Worm (Caenorhabditis elegans) whole organism, L1 larva: ENCODE measurements around the gene F42A10.6.

Source experiments
- F16B12.6 ChIP-seq: fragments of 150-350 bp; optimal IDR thresholded peaks from 2 replicates; lab custom pipeline; 2014; ENCODE audit warnings: missing biosample characterization, missing genetic modification characterization
- blmp-1 ChIP-seq: fragments of 150-350 bp; optimal IDR thresholded peaks from 2 replicates; lab custom pipeline; 2014; ENCODE audit warnings: missing biosample characterization, missing genetic modification characterization
- ceh-63 ChIP-seq: fragments of 200-800 bp; sonication (Bioruptor generic); optimal IDR thresholded peaks from 2 replicates; lab custom pipeline; 2018; ENCODE audit warnings: mild to moderate bottlenecking, missing genetic modification characterization, missing compliant biosample characterization
- ceh-90 ChIP-seq: sonication (generic microtip); optimal IDR thresholded peaks from 2 replicates; lab custom pipeline; 2016; ENCODE audit warnings: missing genetic modification characterization, missing compliant biosample characterization
- dpl-1 ChIP-seq, 3 experiments: fragments of 150-350 bp in 2 of 3; sonication (generic microtip) in 1 of 3; optimal IDR thresholded peaks; 2 replicates each; lab custom pipeline; 2014 to 2017; ENCODE audit warnings: missing biosample characterization in 3 of 3, missing genetic modification characterization in 3 of 3, missing genetic modification reagents in 3 of 3
- efl-1 ChIP-seq, 4 experiments: fragments of 150-350 bp; optimal IDR thresholded peaks in 3 of 4; peaks in 1 of 4; 1 replicate in 1 of 4; 2 replicates in 3 of 4; lab custom pipeline; 2014; ENCODE audit warnings: missing biosample characterization in 2 of 4, missing genetic modification characterization in 2 of 4, missing genetic modification reagents in 2 of 4
- egl-27 ChIP-seq, 2 experiments: fragments of 150-350 bp in 1 of 2; sonication (generic microtip); optimal IDR thresholded peaks; 3 replicates each; lab custom pipeline; 2017 to 2018; ENCODE audit warnings: missing biosample characterization in 2 of 2, missing genetic modification characterization in 2 of 2, missing genetic modification reagents in 2 of 2
- elt-3 ChIP-seq, 6 experiments: fragments of 150-350 bp in 1 of 6; sonication (generic microtip); optimal IDR thresholded peaks; 2 replicates each; lab custom pipeline; 2017 to 2018; ENCODE audit warnings: missing biosample characterization in 6 of 6, missing genetic modification characterization in 6 of 6, inconsistent platforms in 1 of 6
- fkh-8 ChIP-seq: sonication (generic microtip); optimal IDR thresholded peaks from 2 replicates; lab custom pipeline; 2016; ENCODE audit warnings: mild to moderate bottlenecking, missing genetic modification characterization, missing compliant biosample characterization
- hlh-4 ChIP-seq: sonication (generic microtip); optimal IDR thresholded peaks from 2 replicates; lab custom pipeline; 2016; ENCODE audit warnings: mild to moderate bottlenecking, missing genetic modification characterization, missing compliant biosample characterization
- hpl-2 ChIP-seq: fragments of 150-350 bp; optimal IDR thresholded peaks from 2 replicates; lab custom pipeline; 2014; ENCODE audit warnings: missing biosample characterization, missing genetic modification reagents, missing genetic modification characterization
- lin-13 ChIP-seq: fragments of 150-350 bp; optimal IDR thresholded peaks from 2 replicates; lab custom pipeline; 2014; ENCODE audit warnings: missing biosample characterization, missing genetic modification reagents, missing genetic modification characterization
- lin-14 ChIP-seq: fragments of 200-800 bp; sonication (Bioruptor generic); optimal IDR thresholded peaks from 2 replicates; lab custom pipeline; 2018; ENCODE audit warnings: mild to moderate bottlenecking, missing genetic modification characterization, moderate library complexity, missing compliant biosample characterization
- lin-35 ChIP-seq, 2 experiments: fragments of 150-350 bp; optimal IDR thresholded peaks; 2 replicates each; lab custom pipeline; 2014; ENCODE audit warnings: missing biosample characterization in 2 of 2, missing genetic modification characterization in 2 of 2, missing genetic modification reagents in 2 of 2
- lsy-2 ChIP-seq, 2 experiments: fragments of 150-350 bp; optimal IDR thresholded peaks; 2 replicates each; lab custom pipeline; 2014; ENCODE audit warnings: missing biosample characterization in 2 of 2, missing genetic modification characterization in 2 of 2
- mdl-1 ChIP-seq, 2 experiments: fragments of 150-350 bp; optimal IDR thresholded peaks; 2 replicates each; lab custom pipeline; 2014 to 2017; ENCODE audit warnings: missing biosample characterization in 2 of 2, missing genetic modification characterization in 2 of 2, inconsistent platforms in 1 of 2
- mep-1 ChIP-seq: fragments of 150-350 bp; optimal IDR thresholded peaks from 2 replicates; lab custom pipeline; 2014; ENCODE audit warnings: missing biosample characterization, missing genetic modification characterization
- nhr-11 ChIP-seq: fragments of 150-350 bp; optimal IDR thresholded peaks from 2 replicates; lab custom pipeline; 2014; ENCODE audit warnings: missing biosample characterization, missing genetic modification characterization
- nhr-12 ChIP-seq: sonication (generic microtip); optimal IDR thresholded peaks from 2 replicates; lab custom pipeline; 2017; ENCODE audit warnings: missing biosample characterization, missing genetic modification characterization
- nhr-19 ChIP-seq: fragments of 200-800 bp; sonication (Bioruptor generic); conservative IDR thresholded peaks from 2 replicates; pipeline ENCODE4 v1.3.6; 2022; ENCODE audit warnings: missing genetic modification characterization, missing compliant biosample characterization
- nhr-20 ChIP-seq: sonication (generic microtip); optimal IDR thresholded peaks from 2 replicates; lab custom pipeline; 2016; ENCODE audit warnings: mild to moderate bottlenecking, missing genetic modification characterization, missing compliant biosample characterization
- nhr-76 ChIP-seq: sonication (generic microtip); optimal IDR thresholded peaks from 2 replicates; lab custom pipeline; 2017; ENCODE audit warnings: missing biosample characterization, missing genetic modification characterization
- nhr-85 ChIP-seq: sonication (generic microtip); peaks from one replicate; lab custom pipeline; 2016; ENCODE audit warnings: missing genetic modification characterization, inconsistent platforms, missing compliant biosample characterization
- nhr-90 ChIP-seq: sonication (generic microtip); optimal IDR thresholded peaks from 2 replicates; lab custom pipeline; 2016; ENCODE audit warnings: mild to moderate bottlenecking, missing genetic modification characterization, missing compliant biosample characterization; ENCODE audit not compliant: poor library complexity
- pqm-1 ChIP-seq: sonication (generic microtip); optimal IDR thresholded peaks from 3 replicates; lab custom pipeline; 2017; ENCODE audit warnings: missing biosample characterization, missing genetic modification characterization
- rnt-1 ChIP-seq: sonication (generic microtip); optimal IDR thresholded peaks from 2 replicates; lab custom pipeline; 2016; ENCODE audit warnings: mild to moderate bottlenecking, missing genetic modification characterization, moderate library complexity, missing compliant biosample characterization
- skn-1 ChIP-seq: fragments of 150-350 bp; optimal IDR thresholded peaks from 2 replicates; lab custom pipeline; 2014; ENCODE audit warnings: missing biosample characterization, missing genetic modification characterization
- snu-23 ChIP-seq: sonication (generic microtip); optimal IDR thresholded peaks from 2 replicates; lab custom pipeline; 2016; ENCODE audit warnings: missing genetic modification characterization, missing compliant biosample characterization
- sptf-1 ChIP-seq: fragments of 150-350 bp; optimal IDR thresholded peaks from 2 replicates; lab custom pipeline; 2014; ENCODE audit warnings: missing biosample characterization, missing genetic modification characterization
- swsn-7 ChIP-seq: sonication (generic microtip); optimal IDR thresholded peaks from 2 replicates; lab custom pipeline; 2016; ENCODE audit warnings: missing genetic modification characterization, missing compliant biosample characterization
- unc-130 ChIP-seq: fragments of 150-350 bp; optimal IDR thresholded peaks from 2 replicates; lab custom pipeline; 2017; ENCODE audit warnings: missing biosample characterization, missing genetic modification characterization, inconsistent platforms
- unc-86 ChIP-seq: sonication (generic microtip); optimal IDR thresholded peaks from 2 replicates; lab custom pipeline; 2016; ENCODE audit warnings: missing genetic modification characterization, missing compliant biosample characterization
- xbp-1 ChIP-seq: sonication (generic microtip); optimal IDR thresholded peaks from 2 replicates; lab custom pipeline; 2016; ENCODE audit warnings: missing genetic modification characterization, missing compliant biosample characterization
- zag-1 ChIP-seq: fragments of 150-350 bp; optimal IDR thresholded peaks from 2 replicates; lab custom pipeline; 2014; ENCODE audit warnings: missing biosample characterization, missing genetic modification characterization
- zip-4 ChIP-seq: fragments of 200-800 bp; sonication (Bioruptor generic); optimal IDR thresholded peaks from 2 replicates; lab custom pipeline; 2018; ENCODE audit warnings: mild to moderate bottlenecking, missing genetic modification characterization, moderate library complexity, missing compliant biosample characterization
- ztf-11 ChIP-seq, 2 experiments: sonication (generic microtip); optimal IDR thresholded peaks; 2 replicates each; lab custom pipeline; 2016 to 2017; ENCODE audit warnings: missing genetic modification characterization in 2 of 2, missing biosample characterization in 1 of 2, missing compliant biosample characterization in 1 of 2

Gene F42A10.6

ce11 chrIII:6176761-6177160 is at the start of gene F42A10.6:
Gene F42A10.6, minus strand, starts transcription at chrIII:6176861.
- TF ChIP-seq F16B12.6 (tag; lab: Kevin White, UChicago): no peak
- TF ChIP-seq dpl-1 (GFP tag; optimal IDR thresholded peaks at IDR 0.05; lab: Kevin White, UChicago): no peak
- no peak for TF ChIP-seq efl-1 (optimal IDR thresholded peaks at IDR 0.05; lab: Kevin White, UChicago)
- no peak for TF ChIP-seq efl-1 (GFP tag; optimal IDR thresholded peaks at IDR 0.05 in 1 of 2; lab: Kevin White, UChicago)
- no peak for TF ChIP-seq nhr-76 (tag; lab: Kevin White, UChicago)
- no peak for TF ChIP-seq xbp-1
- no peak for TF ChIP-seq zip-4

- TF ChIP-seq efl-1 (optimal IDR thresholded peaks at IDR 0.05; lab: Kevin White, UChicago) (no peak), efl-1 (GFP tag; optimal IDR thresholded peaks at IDR 0.05 in 1 of 2; lab: Kevin White, UChicago) (no peak), rnt-1 (tag; lab: Kevin White, UChicago) (no peak), ceh-90 (tag; lab: Kevin White, UChicago) (no peak), mep-1 (tag; lab: Kevin White, UChicago) (no peak), lin-13 (no peak), nhr-12 (tag; lab: Kevin White, UChicago) (no peak), lin-14 (peak; percentile 30), egl-27 (tag; optimal IDR thresholded peaks at IDR 0.05; lab: Kevin White, UChicago) (no peak), fkh-8 (tag; lab: Kevin White, UChicago) (peak; percentile 57), ceh-63 (GFP tag; lab: Kevin White, UChicago) (no peak), zag-1 (tag; lab: Kevin White, UChicago) (no peak), hlh-4 (tag; lab: Kevin White, UChicago) (no peak), nhr-90 (no peak), unc-86 (peak; percentile 5), mdl-1 (tag; optimal IDR thresholded peaks at IDR 0.05; lab: Kevin White, UChicago) (no peak)
- TF ChIP-seq, all 84 proteins: peak for 3
These were observed 44.7 kb upstream of the F42A10.6 start for ce11 chrIII:6221403-6221802.

ce11 chrIII:6216833-6217466 is 40.3 kb upstream of the F42A10.6 start, which contains the start of gene hot-4:
Gene hot-4, plus strand, starts transcription at chrIII:6217416.
- TF ChIP-seq skn-1 (tag; lab: Kevin White, UChicago) (no peak), blmp-1 (peak; percentile 34)

ce11 chrIII:6215943-6216342 is 39.3 kb upstream of the F42A10.6 start:
- TF ChIP-seq mdl-1 (tag; optimal IDR thresholded peaks at IDR 0.05; lab: Kevin White, UChicago) (peak in 1 of 2 experiments; percentile 59), blmp-1 (peak; percentile 76), nhr-11 (tag; lab: Kevin White, UChicago) (no peak), nhr-20 (peak; percentile 12), ceh-63 (GFP tag; lab: Kevin White, UChicago) (no peak), elt-3 (tag; optimal IDR thresholded peaks at IDR 0.05; lab: Kevin White, UChicago) (peak in 1 of 6 experiments; percentile 72), ztf-11 (tag; optimal IDR thresholded peaks at IDR 0.05; lab: Kevin White, UChicago) (no peak), dpl-1 (GFP tag; optimal IDR thresholded peaks at IDR 0.05; lab: Kevin White, UChicago) (peak in 1 of 3 experiments; percentile 13), lsy-2 (tag; optimal IDR thresholded peaks at IDR 0.05; lab: Kevin White, UChicago) (peak in 1 of 2 experiments; percentile 34), hpl-2 (GFP tag; lab: Kevin White, UChicago) (no peak), unc-130 (tag; lab: Kevin White, UChicago) (peak; percentile 44), zag-1 (tag; lab: Kevin White, UChicago) (no peak), nhr-85 (tag; lab: Kevin White, UChicago) (peak; percentile 47), nhr-19 (GFP tag; lab: Robert Waterston, UW) (peak; percentile 67), swsn-7 (tag; lab: Kevin White, UChicago) (no peak), nhr-76 (tag; lab: Kevin White, UChicago) (no peak), snu-23 (GFP tag; lab: Kevin White, UChicago) (no peak), lin-35 (GFP tag; optimal IDR thresholded peaks at IDR 0.05; lab: Kevin White, UChicago) (peak in 1 of 2 experiments; percentile 47), pqm-1 (tag; lab: Kevin White, UChicago) (no peak), sptf-1 (tag; lab: Kevin White, UChicago) (no peak)
